Fruit fly (Drosophila melanogaster): Measurements from ENCODE around the gene Nle.
A peak's percentile ranks its signal among the peaks of the same experiment; 100 is the strongest.

Gene Nle

dm6 chr2L:540572-541210 lies 27.2 kb downstream of the Nle start:
- TF ChIP-seq cnc (optimal IDR thresholded peaks at IDR 0.05) (no peak), ovo (GFP tag; optimal IDR thresholded peaks at IDR 0.05) (peak; percentile 97), Mnt (GFP tag; optimal IDR thresholded peaks at IDR 0.05) (peak; percentile 27), tj (GFP tag; optimal IDR thresholded peaks at IDR 0.05) (peak; percentile 79), bab1 (GFP tag; optimal IDR thresholded peaks at IDR 0.05) (peak; percentile 69), pad (GFP tag; optimal IDR thresholded peaks at IDR 0.05) (no peak), CG12768 (GFP tag; optimal IDR thresholded peaks at IDR 0.05) (no peak), cic (GFP tag; optimal IDR thresholded peaks at IDR 0.05) (no peak), Crg-1 (GFP tag; optimal IDR thresholded peaks at IDR 0.05) (no peak), Clk (GFP tag; optimal IDR thresholded peaks at IDR 0.05) (no peak), CG11617 (GFP tag; optimal IDR thresholded peaks at IDR 0.05) (no peak)

DNA sequence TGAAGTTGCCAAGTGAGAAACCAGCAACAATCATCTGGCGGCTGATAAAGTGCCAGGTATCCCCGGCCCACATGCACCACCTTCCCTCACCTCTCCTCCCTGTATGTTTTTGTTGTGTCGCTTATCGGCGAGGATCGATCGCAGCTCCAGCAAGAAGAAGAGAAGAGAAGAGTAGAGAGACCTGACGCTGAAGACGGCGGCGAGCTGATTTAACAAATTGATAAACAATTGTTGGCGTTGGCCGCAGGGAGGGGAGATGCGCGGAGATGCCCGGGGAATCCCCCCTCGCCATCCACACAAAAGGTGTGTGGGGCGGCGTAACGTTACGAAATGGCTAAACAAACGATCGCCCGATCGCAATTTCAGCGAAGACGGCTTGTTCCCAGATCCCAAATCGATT lies 34.2 kb downstream of the Nle start:
- no peak for TF ChIP-seq CG1620 (GFP tag; optimal IDR thresholded peaks at IDR 0.05)
- TF ChIP-seq CG5204 (GFP tag; optimal IDR thresholded peaks at IDR 0.05), result no peak
- TF ChIP-seq cnc (optimal IDR thresholded peaks at IDR 0.05), result no peak
- no peak for TF ChIP-seq CG12768 (GFP tag; optimal IDR thresholded peaks at IDR 0.05)
- TF ChIP-seq pad (GFP tag; optimal IDR thresholded peaks at IDR 0.05), result no peak
- TF ChIP-seq CG33017 (tag; optimal IDR thresholded peaks at IDR 0.05), result no peak
- TF ChIP-seq Crg-1 (GFP tag; optimal IDR thresholded peaks at IDR 0.05), result no peak
- TF ChIP-seq toe (GFP tag; optimal IDR thresholded peaks at IDR 0.05), result no peak
- no peak for TF ChIP-seq kay (GFP tag; ENCODE audit: borderline replicate concordance)
- no peak for TF ChIP-seq CG14711 (tag; optimal IDR thresholded peaks at IDR 0.05)
- no peak for TF ChIP-seq Mnt (GFP tag; optimal IDR thresholded peaks at IDR 0.05)
- TF ChIP-seq Hr96 (GFP tag; optimal IDR thresholded peaks at IDR 0.05), result no peak
- TF ChIP-seq CG7045 (GFP tag; optimal IDR thresholded peaks at IDR 0.05), result no peak

DNA sequence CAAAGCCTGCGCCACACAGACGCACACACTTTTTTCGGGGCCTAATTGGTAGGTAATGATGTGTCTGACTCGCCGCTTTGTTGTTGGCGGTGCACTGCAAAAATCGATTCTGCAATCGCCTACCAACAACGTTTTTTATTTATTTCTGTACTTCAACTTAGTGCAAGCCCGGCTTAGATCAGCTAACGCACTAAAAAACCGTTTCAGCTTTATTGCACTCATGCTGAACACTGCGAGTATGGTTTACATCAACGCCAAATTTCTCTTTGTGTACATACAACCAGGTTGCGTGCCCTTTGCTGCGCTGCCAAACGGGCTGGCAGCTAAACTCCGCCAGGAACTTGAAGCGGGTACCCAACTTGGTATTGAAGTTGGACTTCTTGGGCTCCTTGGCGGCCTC lies 37.7 kb downstream of the Nle start:
- TF ChIP-seq CG7101 (tag; optimal IDR thresholded peaks at IDR 0.05), result no peak
- TF ChIP-seq Mnt (GFP tag; optimal IDR thresholded peaks at IDR 0.05), result no peak
- no peak for TF ChIP-seq CG7045 (GFP tag; optimal IDR thresholded peaks at IDR 0.05)
- TF ChIP-seq ovo (GFP tag; optimal IDR thresholded peaks at IDR 0.05), result no peak
- TF ChIP-seq pad (GFP tag; optimal IDR thresholded peaks at IDR 0.05), result no peak
- TF ChIP-seq toe (GFP tag; optimal IDR thresholded peaks at IDR 0.05), result no peak
- no peak for TF ChIP-seq CG5204 (GFP tag; optimal IDR thresholded peaks at IDR 0.05)

DNA sequence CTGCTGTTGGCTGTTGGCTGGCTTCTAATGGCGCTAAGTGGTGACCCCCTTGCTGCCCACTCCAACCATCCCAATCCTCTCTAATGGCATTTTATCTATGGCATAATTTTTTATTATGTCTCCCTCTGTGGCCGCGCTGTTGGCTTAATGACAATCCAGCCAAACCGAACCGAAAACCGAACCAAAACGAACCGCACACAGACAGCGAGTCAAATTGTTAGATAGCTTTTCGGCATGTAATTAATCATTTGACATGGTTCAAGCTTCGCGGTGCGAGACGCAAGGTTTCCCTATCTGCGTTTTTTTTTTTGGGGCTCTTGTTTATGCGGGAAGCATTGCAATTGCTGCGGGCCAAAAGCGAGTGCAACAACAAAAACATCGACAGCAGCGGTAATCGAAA lies 40.2 kb downstream of the Nle start:
- TF ChIP-seq CG5204 (GFP tag; optimal IDR thresholded peaks at IDR 0.05), result no peak

DNA sequence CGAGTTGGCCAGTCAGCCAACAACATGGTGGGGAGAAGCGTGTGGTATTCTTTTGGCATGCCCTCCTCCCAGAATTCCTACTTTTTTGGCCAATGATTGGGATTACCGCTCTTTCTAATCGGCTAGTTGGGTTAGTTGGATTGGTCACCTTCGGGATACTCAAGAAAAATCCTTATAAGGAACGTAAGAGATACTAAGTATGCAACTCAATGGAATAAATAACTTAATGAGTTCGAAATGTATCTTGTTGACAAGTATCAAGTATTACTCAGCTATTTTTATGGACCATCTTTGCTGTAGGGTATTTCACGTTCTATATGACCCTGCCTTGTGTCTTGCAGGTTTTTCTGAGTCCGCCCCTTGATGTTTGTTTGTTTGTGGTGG lies 41.0 kb downstream of the Nle start:
- TF ChIP-seq CG7101 (tag; optimal IDR thresholded peaks at IDR 0.05) (no peak), CG5204 (GFP tag; optimal IDR thresholded peaks at IDR 0.05) (no peak), tj (GFP tag; optimal IDR thresholded peaks at IDR 0.05) (no peak), cic (GFP tag; optimal IDR thresholded peaks at IDR 0.05) (no peak), ovo (GFP tag; optimal IDR thresholded peaks at IDR 0.05) (no peak), bab1 (GFP tag; optimal IDR thresholded peaks at IDR 0.05) (no peak), Hr96 (GFP tag; optimal IDR thresholded peaks at IDR 0.05) (no peak), Crg-1 (GFP tag; optimal IDR thresholded peaks at IDR 0.05) (no peak), pad (GFP tag; optimal IDR thresholded peaks at IDR 0.05) (no peak), Mnt (GFP tag; optimal IDR thresholded peaks at IDR 0.05) (no peak), Clk (GFP tag; optimal IDR thresholded peaks at IDR 0.05) (no peak), CG7045 (GFP tag; optimal IDR thresholded peaks at IDR 0.05) (no peak), CG14711 (tag; optimal IDR thresholded peaks at IDR 0.05) (no peak)

DNA sequence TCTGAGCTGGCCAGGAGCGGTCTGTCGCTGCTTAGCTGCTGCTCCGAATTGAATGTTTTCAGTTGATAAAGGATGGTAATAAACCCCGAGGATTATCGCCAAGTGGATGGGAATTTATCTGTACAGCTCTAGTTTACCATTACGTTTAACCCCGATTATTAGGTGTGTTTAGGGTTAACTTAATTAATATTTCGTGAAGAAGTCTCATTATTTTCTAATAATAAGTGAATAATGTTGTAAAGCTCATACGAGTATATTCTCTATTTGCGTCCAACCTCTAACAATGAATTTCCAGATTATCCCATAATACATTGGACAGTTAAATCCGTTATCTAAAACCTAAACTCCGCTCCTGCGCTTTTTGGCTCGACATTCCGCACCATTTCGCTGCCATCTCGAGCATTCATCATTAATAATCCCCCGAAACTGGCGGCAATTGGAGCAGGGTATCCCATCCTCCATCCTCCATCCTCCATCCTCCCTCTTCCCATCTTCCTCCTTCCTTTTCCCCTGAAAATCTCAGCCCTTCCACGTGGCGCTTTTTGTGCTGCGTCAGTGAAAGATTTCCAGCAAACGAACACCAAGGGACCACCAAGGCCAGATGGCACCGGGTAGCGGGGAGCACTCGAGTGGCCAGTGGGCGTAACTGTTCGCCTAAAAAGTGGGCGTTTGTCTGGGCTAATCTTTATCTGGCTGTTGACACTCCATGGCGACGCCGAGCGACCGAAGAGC lies 41.6 kb downstream of the Nle start:
- TF ChIP-seq tj (GFP tag; optimal IDR thresholded peaks at IDR 0.05), result peak; percentile 79
- TF ChIP-seq Hr96 (GFP tag; optimal IDR thresholded peaks at IDR 0.05), result peak; percentile 15
- no peak for TF ChIP-seq cic (GFP tag; optimal IDR thresholded peaks at IDR 0.05)
- no peak for TF ChIP-seq pad (GFP tag; optimal IDR thresholded peaks at IDR 0.05)

DNA sequence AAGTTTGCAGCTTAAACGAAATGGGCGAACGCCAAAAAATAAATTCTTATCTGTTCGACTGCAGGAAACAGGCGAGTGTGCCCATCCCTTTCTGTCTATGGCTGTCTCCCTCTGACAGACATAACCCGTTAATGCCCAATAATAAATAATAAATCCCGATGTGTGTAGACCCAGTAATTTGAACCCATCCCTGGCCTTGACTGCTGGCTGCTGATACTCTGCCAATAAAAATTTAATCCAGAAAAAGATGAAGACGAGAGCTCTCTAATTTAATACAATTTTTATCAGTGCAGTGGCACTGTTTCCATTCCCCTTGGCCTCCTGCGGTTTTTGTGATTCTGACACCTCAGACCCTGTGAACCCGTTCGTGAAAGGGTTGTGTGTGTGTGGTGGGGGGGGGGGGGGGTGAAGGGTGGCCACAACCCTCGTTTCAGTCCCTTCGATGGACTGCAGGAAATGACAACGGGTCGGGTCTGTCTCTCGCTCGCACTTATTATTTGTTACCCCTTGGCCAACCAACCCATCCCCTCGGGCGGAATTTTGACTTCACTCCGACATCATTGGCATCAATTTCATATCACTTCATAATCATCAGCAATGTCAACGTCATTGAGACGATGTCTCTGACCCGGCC lies 42.3 kb downstream of the Nle start:
- TF ChIP-seq tj (GFP tag; optimal IDR thresholded peaks at IDR 0.05) (no peak), Crg-1 (GFP tag; optimal IDR thresholded peaks at IDR 0.05) (no peak), CG33017 (tag; optimal IDR thresholded peaks at IDR 0.05) (no peak), bab1 (GFP tag; optimal IDR thresholded peaks at IDR 0.05) (no peak), toe (GFP tag; optimal IDR thresholded peaks at IDR 0.05) (no peak), CG7045 (GFP tag; optimal IDR thresholded peaks at IDR 0.05) (no peak), CG11617 (GFP tag; optimal IDR thresholded peaks at IDR 0.05) (no peak), CG7101 (tag; optimal IDR thresholded peaks at IDR 0.05) (no peak), CG14711 (tag; optimal IDR thresholded peaks at IDR 0.05) (no peak), pad (GFP tag; optimal IDR thresholded peaks at IDR 0.05) (no peak), CG12768 (GFP tag; optimal IDR thresholded peaks at IDR 0.05) (no peak), cic (GFP tag; optimal IDR thresholded peaks at IDR 0.05) (no peak), Clk (GFP tag; optimal IDR thresholded peaks at IDR 0.05) (no peak), CG1620 (GFP tag; optimal IDR thresholded peaks at IDR 0.05) (no peak), ovo (GFP tag; optimal IDR thresholded peaks at IDR 0.05) (no peak), Hr96 (GFP tag; optimal IDR thresholded peaks at IDR 0.05) (no peak), CG5204 (GFP tag; optimal IDR thresholded peaks at IDR 0.05) (no peak), Mnt (GFP tag; optimal IDR thresholded peaks at IDR 0.05) (no peak), kay (GFP tag; ENCODE audit: borderline replicate concordance) (no peak), cnc (optimal IDR thresholded peaks at IDR 0.05) (no peak)

All from whole organism, adult.